Worm (Caenorhabditis elegans): ENCODE results near the gene ssq-4.

Gene ssq-4

DNA sequence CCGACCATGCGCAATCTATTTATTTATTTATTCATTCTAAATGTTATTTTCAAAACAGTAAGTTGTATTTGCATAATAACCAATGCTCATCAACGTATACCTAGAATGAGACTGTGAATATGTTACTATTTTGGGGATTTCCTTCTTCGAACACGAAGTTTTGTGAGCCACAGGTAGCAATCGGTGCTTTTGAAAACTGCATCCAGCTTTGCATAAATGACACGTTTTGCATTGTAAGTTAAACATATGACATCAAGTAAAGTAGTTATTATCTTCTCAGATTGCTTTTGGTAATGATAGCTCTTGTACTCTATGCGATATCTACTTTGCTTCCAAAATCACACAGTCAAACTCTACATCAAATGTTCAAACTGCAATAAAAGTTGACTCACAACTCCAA, 33.8 kb upstream of the ssq-4 start, which contains the start of gene E03H12.4:
TSS of gene E03H12.4 (plus strand) at position 120 of the 400 bp plus-strand sequence.
- TF ChIP-seq K12H6.12 (tag; optimal IDR thresholded peaks at IDR 0.05) (no peak), ceh-27 (GFP tag; optimal IDR thresholded peaks at IDR 0.05) (no peak), nhr-179 (tag; optimal IDR thresholded peaks at IDR 0.05) (no peak), lag-1 (GFP tag; IDR thresholded peaks at IDR 0.05) (no peak), ccch-3 (GFP tag; optimal IDR thresholded peaks at IDR 0.05) (no peak), ztf-28 (GFP tag; IDR thresholded peaks at IDR 0.05) (no peak), ZK185.1 (tag; optimal IDR thresholded peaks at IDR 0.05; ENCODE audit: poor library complexity, severe bottlenecking) (no peak), ceh-91 (GFP tag; IDR thresholded peaks at IDR 0.05) (no peak), bed-1 (GFP tag; IDR thresholded peaks at IDR 0.05) (no peak), Y67H2A.10 (GFP tag; conservative IDR thresholded peaks at IDR 0.05) (no peak), ceh-79 (tag; optimal IDR thresholded peaks at IDR 0.05) (no peak), zim-3 (tag; optimal IDR thresholded peaks at IDR 0.05) (no peak), let-607 (tag; optimal IDR thresholded peaks at IDR 0.05) (no peak), F37B4.10 (GFP tag; IDR thresholded peaks at IDR 0.05) (no peak), ekl-4 (GFP tag; IDR thresholded peaks at IDR 0.05) (no peak), snpc-1.1 (tag; optimal IDR thresholded peaks at IDR 0.05; ENCODE audit: insufficient read depth) (no peak), lin-40 (tag; optimal IDR thresholded peaks at IDR 0.05) (no peak), madf-8 (GFP tag; conservative IDR thresholded peaks at IDR 0.05) (no peak)

DNA sequence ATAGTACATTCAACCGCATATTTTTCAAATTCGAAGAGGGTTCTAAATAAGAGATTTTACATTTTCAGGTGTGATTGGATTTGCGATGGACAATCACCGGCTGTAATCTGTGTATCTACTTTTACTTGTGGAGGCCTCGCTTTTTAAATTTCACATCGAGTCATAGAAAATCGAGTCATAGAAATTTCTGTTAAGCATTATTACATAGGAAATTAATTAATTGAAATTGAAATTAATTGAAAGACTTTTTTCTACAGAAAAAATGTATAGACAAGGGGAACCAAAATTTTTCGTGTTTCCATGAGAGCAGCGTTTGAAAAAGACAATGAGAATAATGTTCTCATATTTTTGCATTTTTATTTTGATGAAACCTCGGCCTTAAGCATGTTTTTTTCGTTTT, 32.5 kb upstream of the ssq-4 start, which contains the start of gene clec-176:
TSS of gene clec-176 (plus strand) at position 301 of the 400 bp plus-strand sequence.
- no peak for TF ChIP-seq mel-28 (tag; optimal IDR thresholded peaks at IDR 0.05; ENCODE audit: borderline replicate concordance)
- TF ChIP-seq nhr-179 (tag; optimal IDR thresholded peaks at IDR 0.05) = no peak
- no peak for TF ChIP-seq lin-54 (GFP tag; optimal IDR thresholded peaks at IDR 0.05)
- no peak for TF ChIP-seq ets-4 (GFP tag; optimal IDR thresholded peaks at IDR 0.05)
- TF ChIP-seq akir-1 (GFP tag; optimal IDR thresholded peaks at IDR 0.05) = no peak
- no peak for TF ChIP-seq T26A5.8 (tag; optimal IDR thresholded peaks at IDR 0.05)
- no peak for TF ChIP-seq die-1 (tag; optimal IDR thresholded peaks at IDR 0.05)
- TF ChIP-seq nfya-2 (GFP tag; IDR thresholded peaks at IDR 0.05) = no peak
- no peak for TF ChIP-seq F39B2.1 (GFP tag; IDR thresholded peaks at IDR 0.05)
- no peak for TF ChIP-seq D2030.7 (GFP tag; IDR thresholded peaks at IDR 0.05)
- TF ChIP-seq tbp1 (GFP tag; optimal IDR thresholded peaks at IDR 0.05) = no peak
- no peak for TF ChIP-seq nhr-90 (tag; optimal IDR thresholded peaks at IDR 0.05)
- no peak for TF ChIP-seq nhr-80 (tag; optimal IDR thresholded peaks at IDR 0.05)
- no peak for TF ChIP-seq egrh-3 (GFP tag; IDR thresholded peaks at IDR 0.05)
- no peak for TF ChIP-seq nhr-27 (tag; optimal IDR thresholded peaks at IDR 0.05)

- no peak for TF ChIP-seq dpff-1 (tag; optimal IDR thresholded peaks at IDR 0.05)
- TF ChIP-seq Y95B8A.8 (GFP tag; IDR thresholded peaks at IDR 0.05) = no peak
- no peak for TF ChIP-seq F52B5.7 (tag; optimal IDR thresholded peaks at IDR 0.05)
- no peak for TF ChIP-seq lsy-27 (tag; optimal IDR thresholded peaks at IDR 0.05; ENCODE audit: borderline replicate concordance, insufficient read depth)
- TF ChIP-seq Y53G8AR.9 (GFP tag; conservative IDR thresholded peaks at IDR 0.05) = no peak
- TF ChIP-seq nfyb-1 (GFP tag; IDR thresholded peaks at IDR 0.05) = no peak
- TF ChIP-seq ZK185.1 (tag; optimal IDR thresholded peaks at IDR 0.05; ENCODE audit: poor library complexity, severe bottlenecking) = no peak
- TF ChIP-seq rpc-1 (optimal IDR thresholded peaks at IDR 0.05) = no peak
- TF ChIP-seq rpc-1 (tag; optimal IDR thresholded peaks at IDR 0.05) = no peak
Observed at ce11 chrIV:4986246-4986645, 30.0 kb upstream of the ssq-4 start, which contains the start of gene clec-177. Gene clec-177 (plus strand): TSS chrIV:4986546.

Data from whole organism, young adult.